Worm (Caenorhabditis elegans): Measurements from ENCODE around the gene Y51A2B.9.

Gene Y51A2B.9

ce11 chrV:18350046-18350445, 45.5 kb downstream of the Y51A2B.9 start, which contains the start of gene C08E8.3:
C08E8.3 (plus strand) TSS chrV:18350129.
- no peak for TF ChIP-seq ZK546.5 (tag; optimal IDR thresholded peaks at IDR 0.05)
- no peak for TF ChIP-seq ceh-9 (tag; optimal IDR thresholded peaks at IDR 0.05)
- TF ChIP-seq unc-62 (GFP tag; optimal IDR thresholded peaks at IDR 0.05), result no peak
- no peak for TF ChIP-seq zag-1 (tag; optimal IDR thresholded peaks at IDR 0.05)
- TF ChIP-seq hmg-11 (tag; optimal IDR thresholded peaks at IDR 0.05), result no peak
- no peak for TF ChIP-seq nhr-25 (tag; optimal IDR thresholded peaks at IDR 0.05)
- TF ChIP-seq sea-2 (GFP tag; optimal IDR thresholded peaks at IDR 0.05), result no peak
- TF ChIP-seq nhr-237 (tag; optimal IDR thresholded peaks at IDR 0.05), result no peak
- no peak for TF ChIP-seq unc-39 (tag; optimal IDR thresholded peaks at IDR 0.05)
- no peak for TF ChIP-seq lsy-12 (tag; optimal IDR thresholded peaks at IDR 0.05)
- TF ChIP-seq nhr-23 (tag; optimal IDR thresholded peaks at IDR 0.05), result no peak
- no peak for TF ChIP-seq snpc-4 (tag; optimal IDR thresholded peaks at IDR 0.05)
- no peak for TF ChIP-seq nhr-77 (tag; optimal IDR thresholded peaks at IDR 0.05)
- TF ChIP-seq ceh-16 (tag; optimal IDR thresholded peaks at IDR 0.05), result no peak

- no peak for TF ChIP-seq nhr-76 (tag; optimal IDR thresholded peaks at IDR 0.05)
- peak; percentile 75 for TF ChIP-seq nhr-43 (tag; optimal IDR thresholded peaks at IDR 0.05; ENCODE audit: poor library complexity, severe bottlenecking)
- no peak for TF ChIP-seq elt-1 (tag; optimal IDR thresholded peaks at IDR 0.05)
- no peak for TF ChIP-seq fkh-2 (tag; optimal IDR thresholded peaks at IDR 0.05)
- TF ChIP-seq skn-1 (tag; optimal IDR thresholded peaks at IDR 0.05), result peak; percentile 34
- peak; percentile 88 for TF ChIP-seq egl-27 (tag; optimal IDR thresholded peaks at IDR 0.05)
- TF ChIP-seq fos-1 (tag; optimal IDR thresholded peaks at IDR 0.05), result peak; percentile 81
- no peak for TF ChIP-seq ztf-4 (tag; optimal IDR thresholded peaks at IDR 0.05)
- TF ChIP-seq ceh-28 (tag; optimal IDR thresholded peaks at IDR 0.05), result peak; percentile 44
- TF ChIP-seq pqm-1 (tag; optimal IDR thresholded peaks at IDR 0.05), result peak; percentile 100
- TF ChIP-seq ceh-82 (tag; optimal IDR thresholded peaks at IDR 0.05), result no peak
- no peak for TF ChIP-seq aly-2 (tag; optimal IDR thresholded peaks at IDR 0.05)
- peak; percentile 98 for TF ChIP-seq jun-1 (tag; optimal IDR thresholded peaks at IDR 0.05)
- TF ChIP-seq mml-1 (tag; optimal IDR thresholded peaks at IDR 0.05), result no peak
- peak; percentile 68 to 96 (median 94) for TF ChIP-seq elt-3 (tag; optimal IDR thresholded peaks at IDR 0.05)
- TF ChIP-seq pha-4 (tag; optimal IDR thresholded peaks at IDR 0.05), result peak; percentile 55
- no peak for TF ChIP-seq nhr-12 (tag; optimal IDR thresholded peaks at IDR 0.05)
- peak; percentile 57 for TF ChIP-seq nhr-23 (tag; optimal IDR thresholded peaks at IDR 0.05)
- TF ChIP-seq ztf-11 (tag; optimal IDR thresholded peaks at IDR 0.05), result no peak
- no peak for TF ChIP-seq tbx-2 (tag; optimal IDR thresholded peaks at IDR 0.05)
- no peak for TF ChIP-seq nhr-67 (tag; optimal IDR thresholded peaks at IDR 0.05)
- TF ChIP-seq elt-2 (tag; optimal IDR thresholded peaks at IDR 0.05), result peak; percentile 100
Observed at ce11 chrV:18346080-18346479, 49.5 kb downstream of the Y51A2B.9 start.
